Fruit fly (Drosophila melanogaster) whole organism, pupa: ENCODE measurements around the gene CG17221.

Experiments
- CG10348 ChIP-seq: fragments of 200-800 bp; sonication (Bioruptor generic); IDR thresholded peaks from 2 replicates; pipeline ENCODE4 v1.3.6; 2022; ENCODE audit warnings: missing biosample characterization, missing genetic modification characterization
- D1 ChIP-seq: fragments of 200-800 bp; sonication (Bioruptor generic); optimal IDR thresholded peaks from 2 replicates; lab custom pipeline; 2018; ENCODE audit warnings: missing biosample characterization, mild to moderate bottlenecking, missing genetic modification characterization, moderate library complexity
- EcR ChIP-seq: fragments of 200-800 bp; sonication (Bioruptor generic); optimal IDR thresholded peaks from 3 replicates; lab custom pipeline; 2019; ENCODE audit warnings: missing biosample characterization, missing genetic modification characterization, mild to moderate bottlenecking, moderate library complexity, missing genetic modification reagents
- Pif1A ChIP-seq: fragments of 200-800 bp; sonication (Bioruptor generic); optimal IDR thresholded peaks from 3 replicates; lab custom pipeline; 2016; ENCODE audit warnings: missing biosample characterization, missing genetic modification characterization

dm6 chr2L:3082895-3083294, 43.1 kb downstream of the CG17221 start:
- TF ChIP-seq CG10348 (GFP tag; lab: Robert Waterston, UW) (no peak), Pif1A (GFP tag; lab: Kevin White, UChicago) (no peak), D1 (tag; lab: Kevin White, UChicago) (no peak), EcR (GFP tag; lab: Kevin White, UChicago) (no peak)
